ENCODE assay signal across 1 fruit fly cellular context in genomic region chr3L:10337574-10337973, dm6.
A peak's percentile ranks its signal among the peaks of the same experiment; 100 is the strongest.
TF ChIP-seq lines count a peak whose summit lies in the region.

No protein-coding gene starts in this region.

TF ChIP-seq in whole organism, embryonic, 481 proteins besides CTCF, POLR2A, EP300 and RAD21 (continued from another document and continues in another):
- TF ChIP-seq Scr (GFP tag; IDR thresholded peaks at IDR 0.05; lab: Robert Waterston, UW; ENCODE audit: partially characterized antibody), result no peak
- TF ChIP-seq CG17912 (GFP tag; optimal IDR thresholded peaks at IDR 0.05; lab: Kevin White, UChicago), result no peak
- no peak for TF ChIP-seq CG5180 (GFP tag; optimal IDR thresholded peaks at IDR 0.05; lab: Kevin White, UChicago)
- no peak for TF ChIP-seq CG17359 (tag; optimal IDR thresholded peaks at IDR 0.05; lab: Kevin White, UChicago)
- no peak for TF ChIP-seq CG2202 (tag; optimal IDR thresholded peaks at IDR 0.05; lab: Kevin White, UChicago)
- TF ChIP-seq Abd-B (GFP tag; optimal IDR thresholded peaks at IDR 0.05; lab: Kevin White, UChicago), result no peak
- no peak for TF ChIP-seq CG32767 (GFP tag; IDR thresholded peaks at IDR 0.05; lab: Robert Waterston, UW)
- no peak for TF ChIP-seq sna (GFP tag; IDR thresholded peaks at IDR 0.05; lab: Robert Waterston, UW; ENCODE audit: partially characterized antibody)
- peak; percentile 52 for TF ChIP-seq Ssrp (tag; optimal IDR thresholded peaks at IDR 0.05; lab: Kevin White, UChicago)
- TF ChIP-seq CG12299 (tag; optimal IDR thresholded peaks at IDR 0.05; lab: Kevin White, UChicago), result no peak
- no peak for TF ChIP-seq CG2889 (GFP tag; IDR thresholded peaks at IDR 0.05; lab: Robert Waterston, UW)
- TF ChIP-seq cg (GFP tag; optimal IDR thresholded peaks at IDR 0.05; lab: Kevin White, UChicago), result no peak
- TF ChIP-seq CG30020 (tag; optimal IDR thresholded peaks at IDR 0.05; lab: Kevin White, UChicago), result no peak
- no peak for TF ChIP-seq CG9609 (GFP tag; optimal IDR thresholded peaks at IDR 0.05; lab: Kevin White, UChicago)
- TF ChIP-seq CG12769 (tag; optimal IDR thresholded peaks at IDR 0.05; lab: Kevin White, UChicago), result no peak
- TF ChIP-seq CG31365 (tag; optimal IDR thresholded peaks at IDR 0.05; lab: Kevin White, UChicago), result no peak
- TF ChIP-seq CG9932 (GFP tag; IDR thresholded peaks at IDR 0.05; lab: Robert Waterston, UW), result no peak
- no peak for TF ChIP-seq unc-4 (GFP tag; IDR thresholded peaks at IDR 0.05; lab: Robert Waterston, UW; ENCODE audit: partially characterized antibody)
- peak; percentile 7; the same call in 1 of the 2 replicates for TF ChIP-seq vvl (GFP tag; IDR thresholded peaks at IDR 0.05; lab: Robert Waterston, UW)
- peak; percentile 82 for TF ChIP-seq CG17361 (GFP tag; IDR thresholded peaks at IDR 0.05; lab: Robert Waterston, UW)
- peak; percentile 52 for TF ChIP-seq lab (GFP tag; optimal IDR thresholded peaks at IDR 0.05; lab: Kevin White, UChicago)
- TF ChIP-seq Jarid2 (GFP tag; optimal IDR thresholded peaks at IDR 0.05; lab: Kevin White, UChicago), result no peak
- no peak for TF ChIP-seq Pdp1 (GFP tag; optimal IDR thresholded peaks at IDR 0.05; lab: Kevin White, UChicago)
- no peak for TF ChIP-seq eyg (GFP tag; optimal IDR thresholded peaks at IDR 0.05; lab: Kevin White, UChicago)
- TF ChIP-seq Kr (GFP tag; optimal IDR thresholded peaks at IDR 0.05; lab: Kevin White, UChicago), result no peak
- peak; percentile 28 for TF ChIP-seq tap (tag; optimal IDR thresholded peaks at IDR 0.05; lab: Kevin White, UChicago)
- TF ChIP-seq CG8089 (GFP tag; optimal IDR thresholded peaks at IDR 0.05; lab: Kevin White, UChicago), result no peak
- TF ChIP-seq zf30C (GFP tag; optimal IDR thresholded peaks at IDR 0.05; lab: Kevin White, UChicago), result no peak
- TF ChIP-seq Dbx (GFP tag; IDR thresholded peaks at IDR 0.05; lab: Robert Waterston, UW), result no peak
- TF ChIP-seq psq (GFP tag; optimal IDR thresholded peaks at IDR 0.05; lab: Kevin White, UChicago), result no peak
- TF ChIP-seq H15 (GFP tag; IDR thresholded peaks at IDR 0.05; lab: Robert Waterston, UW), result no peak
- peak; percentile 26 for TF ChIP-seq Asciz (GFP tag; optimal IDR thresholded peaks at IDR 0.05; lab: Kevin White, UChicago)
- peak; percentile 69 for TF ChIP-seq dmrt99B (tag; optimal IDR thresholded peaks at IDR 0.05; lab: Kevin White, UChicago)
- no peak for TF ChIP-seq Myb (GFP tag; optimal IDR thresholded peaks at IDR 0.05; lab: Kevin White, UChicago)
- TF ChIP-seq fu2 (GFP tag; optimal IDR thresholded peaks at IDR 0.05; lab: Kevin White, UChicago), result no peak
- TF ChIP-seq unpg (GFP tag; optimal IDR thresholded peaks at IDR 0.05; lab: Kevin White, UChicago), result peak; percentile 39
- TF ChIP-seq CG3281 (GFP tag; optimal IDR thresholded peaks at IDR 0.05; lab: Kevin White, UChicago), result peak; percentile 26
- no peak for TF ChIP-seq Lim3 (GFP tag; IDR thresholded peaks at IDR 0.05; lab: Robert Waterston, UW)
- TF ChIP-seq Six4 (GFP tag; optimal IDR thresholded peaks at IDR 0.05; lab: Kevin White, UChicago), result peak; percentile 5
- no peak for TF ChIP-seq CG17612 (GFP tag; IDR thresholded peaks at IDR 0.05; lab: Robert Waterston, UW)
- TF ChIP-seq ash1 (GFP tag; optimal IDR thresholded peaks at IDR 0.05; lab: Kevin White, UChicago), result no peak
- no peak for TF ChIP-seq dimm (GFP tag; IDR thresholded peaks at IDR 0.05; lab: Robert Waterston, UW)
- no peak for TF ChIP-seq CG1832 (GFP tag; optimal IDR thresholded peaks at IDR 0.05; lab: Kevin White, UChicago)
- TF ChIP-seq Atf-2 (GFP tag; optimal IDR thresholded peaks at IDR 0.05; lab: Kevin White, UChicago), result no peak
- peak; percentile 52 for TF ChIP-seq CG8924 (tag; optimal IDR thresholded peaks at IDR 0.05; lab: Kevin White, UChicago)
- TF ChIP-seq CG1647 (GFP tag; optimal IDR thresholded peaks at IDR 0.05; lab: Kevin White, UChicago), result no peak
- 0 out of 2 replicates have a peak, but pooled peaks have one; percentile 32 for TF ChIP-seq E2f1 (GFP tag; IDR thresholded peaks at IDR 0.05; lab: Robert Waterston, UW)
- no peak for TF ChIP-seq run (tag; optimal IDR thresholded peaks at IDR 0.05; lab: Kevin White, UChicago)
- no peak for TF ChIP-seq sqz (GFP tag; optimal IDR thresholded peaks at IDR 0.05; lab: Kevin White, UChicago)
- TF ChIP-seq Hmr (GFP tag; optimal IDR thresholded peaks at IDR 0.05; lab: Kevin White, UChicago), result no peak
- no peak for TF ChIP-seq sr (GFP tag; IDR thresholded peaks at IDR 0.05; lab: Robert Waterston, UW)
- no peak for TF ChIP-seq al (GFP tag; IDR thresholded peaks at IDR 0.05; lab: Robert Waterston, UW)
- no peak for TF ChIP-seq Hr78 (GFP tag; optimal IDR thresholded peaks at IDR 0.05; lab: Kevin White, UChicago)
- TF ChIP-seq stc (GFP tag; IDR thresholded peaks at IDR 0.05; lab: Robert Waterston, UW), result no peak; the same call in 1 of the 2 replicates
- no peak for TF ChIP-seq hb (GFP tag; IDR thresholded peaks at IDR 0.05; lab: Robert Waterston, UW; ENCODE audit: partially characterized antibody)
- no peak for TF ChIP-seq z (GFP tag; IDR thresholded peaks at IDR 0.05; lab: Robert Waterston, UW)
- TF ChIP-seq Nf-YC (tag; optimal IDR thresholded peaks at IDR 0.05; lab: Kevin White, UChicago), result no peak
- TF ChIP-seq Hand (GFP tag; optimal IDR thresholded peaks at IDR 0.05; lab: Kevin White, UChicago), result no peak
- TF ChIP-seq insv (GFP tag; optimal IDR thresholded peaks at IDR 0.05; lab: Kevin White, UChicago), result no peak
- no peak for TF ChIP-seq CG8478 (optimal IDR thresholded peaks at IDR 0.05; lab: Kevin White, UChicago)
- TF ChIP-seq CG30403 (GFP tag; optimal IDR thresholded peaks at IDR 0.05; lab: Kevin White, UChicago), result peak; percentile 16
- TF ChIP-seq chinmo (GFP tag; IDR thresholded peaks at IDR 0.05; lab: Robert Waterston, UW; ENCODE audit: partially characterized antibody), result no peak
- no peak for TF ChIP-seq CG10321 (GFP tag; IDR thresholded peaks at IDR 0.05; lab: Robert Waterston, UW)
- TF ChIP-seq MBD-R2 (GFP tag; IDR thresholded peaks at IDR 0.05; lab: Robert Waterston, UW), result no peak
- TF ChIP-seq fru (optimal IDR thresholded peaks at IDR 0.05; lab: Kevin White, UChicago), result no peak
- no peak for TF ChIP-seq klu (GFP tag; IDR thresholded peaks at IDR 0.05; lab: Robert Waterston, UW)
- TF ChIP-seq dmrt11E (tag; optimal IDR thresholded peaks at IDR 0.05; lab: Kevin White, UChicago), result peak; percentile 55
- TF ChIP-seq CG7963 (GFP tag; IDR thresholded peaks at IDR 0.05; lab: Robert Waterston, UW; ENCODE audit: partially characterized antibody), result no peak
- TF ChIP-seq hkb (optimal IDR thresholded peaks at IDR 0.05; lab: Kevin White, UChicago), result no peak
- peak; percentile 44 for TF ChIP-seq hkb (GFP tag; IDR thresholded peaks at IDR 0.05; lab: Robert Waterston, UW)
- no peak for TF ChIP-seq Hmx (GFP tag; optimal IDR thresholded peaks at IDR 0.05; lab: Kevin White, UChicago)
- TF ChIP-seq knrl (GFP tag; IDR thresholded peaks at IDR 0.05; lab: Robert Waterston, UW; ENCODE audit: partially characterized antibody), result no peak
- no peak for TF ChIP-seq Mrtf (GFP tag; IDR thresholded peaks at IDR 0.05; lab: Robert Waterston, UW)
- TF ChIP-seq croc (GFP tag; conservative IDR thresholded peaks at IDR 0.05; lab: Robert Waterston, UW), result peak; percentile 26; the same call in 2 of the 3 replicates
- TF ChIP-seq CG11504 (tag; optimal IDR thresholded peaks at IDR 0.05; lab: Kevin White, UChicago), result peak; percentile 74
- no peak for TF ChIP-seq inv (GFP tag; IDR thresholded peaks at IDR 0.05; lab: Robert Waterston, UW; ENCODE audit: partially characterized antibody)
- no peak for TF ChIP-seq CG6654 (GFP tag; optimal IDR thresholded peaks at IDR 0.05; lab: Kevin White, UChicago)
- no peak for TF ChIP-seq ato (GFP tag; IDR thresholded peaks at IDR 0.05; lab: Robert Waterston, UW; ENCODE audit: partially characterized antibody)
- no peak for TF ChIP-seq CrebB (tag; optimal IDR thresholded peaks at IDR 0.05; lab: Kevin White, UChicago)
- no peak for TF ChIP-seq CG31388 (GFP tag; optimal IDR thresholded peaks at IDR 0.05; lab: Kevin White, UChicago)
- TF ChIP-seq CG1233 (GFP tag; optimal IDR thresholded peaks at IDR 0.05; lab: Kevin White, UChicago), result no peak
- TF ChIP-seq CG7357 (GFP tag; IDR thresholded peaks at IDR 0.05; lab: Robert Waterston, UW), result no peak
- no peak for TF ChIP-seq Dfd (GFP tag; optimal IDR thresholded peaks at IDR 0.05; lab: Kevin White, UChicago)
- no peak for TF ChIP-seq grn (GFP tag; optimal IDR thresholded peaks at IDR 0.05; lab: Kevin White, UChicago)
- no peak for TF ChIP-seq CG34376 (GFP tag; optimal IDR thresholded peaks at IDR 0.05; lab: Kevin White, UChicago)
- no peak for TF ChIP-seq Tbp (GFP tag; optimal IDR thresholded peaks at IDR 0.05; lab: Kevin White, UChicago)
- no peak for TF ChIP-seq CkIIα-i1 (GFP tag; IDR thresholded peaks at IDR 0.05; lab: Robert Waterston, UW)
- no peak for TF ChIP-seq CG4424 (GFP tag; optimal IDR thresholded peaks at IDR 0.05; lab: Kevin White, UChicago)
- no peak for TF ChIP-seq wdn (GFP tag; IDR thresholded peaks at IDR 0.05; lab: Robert Waterston, UW)
- no peak for TF ChIP-seq zfh2 (GFP tag; optimal IDR thresholded peaks at IDR 0.05; lab: Kevin White, UChicago)
- no peak for TF ChIP-seq sug (tag; optimal IDR thresholded peaks at IDR 0.05; lab: Kevin White, UChicago)
- TF ChIP-seq CG15073 (GFP tag; optimal IDR thresholded peaks at IDR 0.05; lab: Kevin White, UChicago), result no peak
- peak; percentile 16; the same call in 1 of the 2 replicates for TF ChIP-seq ap (GFP tag; IDR thresholded peaks at IDR 0.05; lab: Robert Waterston, UW)
- no peak for TF ChIP-seq CG18764 (GFP tag; optimal IDR thresholded peaks at IDR 0.05; lab: Kevin White, UChicago)
- no peak for TF ChIP-seq CG9797 (GFP tag; optimal IDR thresholded peaks at IDR 0.05; lab: Kevin White, UChicago)
- TF ChIP-seq MESR4 (GFP tag; optimal IDR thresholded peaks at IDR 0.05; lab: Kevin White, UChicago), result no peak
- TF ChIP-seq CG14860 (GFP tag; IDR thresholded peaks at IDR 0.05; lab: Robert Waterston, UW; ENCODE audit: partially characterized antibody), result no peak
- TF ChIP-seq pnt (GFP tag; optimal IDR thresholded peaks at IDR 0.05; lab: Kevin White, UChicago), result no peak
- no peak for TF ChIP-seq Opbp (GFP tag; IDR thresholded peaks at IDR 0.05; lab: Robert Waterston, UW; ENCODE audit: partially characterized antibody)
- TF ChIP-seq chif (GFP tag; optimal IDR thresholded peaks at IDR 0.05; lab: Kevin White, UChicago), result peak; percentile 32 to 34
- TF ChIP-seq otp (GFP tag; IDR thresholded peaks at IDR 0.05; lab: Robert Waterston, UW), result no peak
- TF ChIP-seq CG2120 (GFP tag; optimal IDR thresholded peaks at IDR 0.05; lab: Kevin White, UChicago), result peak; percentile 6
- TF ChIP-seq NFAT (GFP tag; IDR thresholded peaks at IDR 0.05; lab: Robert Waterston, UW), result no peak
- no peak for TF ChIP-seq CG3995 (GFP tag; optimal IDR thresholded peaks at IDR 0.05; lab: Kevin White, UChicago)
- TF ChIP-seq CG7271 (tag; optimal IDR thresholded peaks at IDR 0.05; lab: Kevin White, UChicago), result no peak
- TF ChIP-seq sima (GFP tag; optimal IDR thresholded peaks at IDR 0.05; lab: Kevin White, UChicago), result no peak
- TF ChIP-seq CG7786 (GFP tag; optimal IDR thresholded peaks at IDR 0.05; lab: Kevin White, UChicago), result no peak
- no peak for TF ChIP-seq CG14965 (GFP tag; optimal IDR thresholded peaks at IDR 0.05; lab: Kevin White, UChicago; ENCODE audit: borderline replicate concordance)
- TF ChIP-seq Dref (GFP tag; IDR thresholded peaks at IDR 0.05; lab: Robert Waterston, UW), result no peak
- TF ChIP-seq toy (GFP tag; IDR thresholded peaks at IDR 0.05; lab: Robert Waterston, UW), result no peak
- no peak for TF ChIP-seq ftz-f1 (GFP tag; optimal IDR thresholded peaks at IDR 0.05; lab: Kevin White, UChicago)
- no peak for TF ChIP-seq Hey (tag; optimal IDR thresholded peaks at IDR 0.05; lab: Kevin White, UChicago)
- TF ChIP-seq CG14050 (GFP tag; IDR thresholded peaks at IDR 0.05; lab: Robert Waterston, UW), result 0 out of 3 replicates have a peak, but pooled peaks have one; percentile 39
- TF ChIP-seq CG14667 (GFP tag; IDR thresholded peaks at IDR 0.05; lab: Robert Waterston, UW), result 0 out of 2 replicates have a peak, but pooled peaks have one; percentile 23
- no peak for TF ChIP-seq CG2199 (GFP tag; IDR thresholded peaks at IDR 0.05; lab: Robert Waterston, UW)
- TF ChIP-seq CG2875 (GFP tag; optimal IDR thresholded peaks at IDR 0.05; lab: Kevin White, UChicago), result no peak
- TF ChIP-seq odd (GFP tag; optimal IDR thresholded peaks at IDR 0.05; lab: Kevin White, UChicago), result peak; percentile 20
- TF ChIP-seq cas (GFP tag; IDR thresholded peaks at IDR 0.05; lab: Robert Waterston, UW), result no peak
- TF ChIP-seq CG17186 (GFP tag; optimal IDR thresholded peaks at IDR 0.05; lab: Kevin White, UChicago), result no peak
- TF ChIP-seq Adf1 (GFP tag; IDR thresholded peaks at IDR 0.05; lab: Robert Waterston, UW), result no peak
- peak; percentile 46 for TF ChIP-seq CG9727 (GFP tag; optimal IDR thresholded peaks at IDR 0.05; lab: Kevin White, UChicago)
- no peak for TF ChIP-seq Nf-YA (GFP tag; IDR thresholded peaks at IDR 0.05; lab: Robert Waterston, UW)
- TF ChIP-seq crc (GFP tag; optimal IDR thresholded peaks at IDR 0.05; lab: Kevin White, UChicago), result no peak
- no peak for TF ChIP-seq lbe (GFP tag; optimal IDR thresholded peaks at IDR 0.05; lab: Kevin White, UChicago)
- TF ChIP-seq disco-r (GFP tag; optimal IDR thresholded peaks at IDR 0.05; lab: Kevin White, UChicago), result no peak
- TF ChIP-seq GATAe (GFP tag; conservative IDR thresholded peaks at IDR 0.05; lab: Robert Waterston, UW), result no peak
- no peak for TF ChIP-seq CG7987 (GFP tag; optimal IDR thresholded peaks at IDR 0.05; lab: Kevin White, UChicago)
- TF ChIP-seq usp (GFP tag; optimal IDR thresholded peaks at IDR 0.05; lab: Kevin White, UChicago), result no peak
- TF ChIP-seq CG15696 (tag; optimal IDR thresholded peaks at IDR 0.05; lab: Kevin White, UChicago), result peak; percentile 46
- peak; percentile 44 for TF ChIP-seq CG13775 (GFP tag; optimal IDR thresholded peaks at IDR 0.05; lab: Kevin White, UChicago)
- no peak for TF ChIP-seq sens-2 (GFP tag; IDR thresholded peaks at IDR 0.05; lab: Robert Waterston, UW)
- no peak for TF ChIP-seq abd-A (tag; optimal IDR thresholded peaks at IDR 0.05; lab: Kevin White, UChicago)
- no peak for TF ChIP-seq CG16779 (GFP tag; IDR thresholded peaks at IDR 0.05; lab: Robert Waterston, UW)
- peak; percentile 44; the same call in 1 of the 3 replicates for TF ChIP-seq tgo (GFP tag; IDR thresholded peaks at IDR 0.05; lab: Robert Waterston, UW)
- TF ChIP-seq Doc3 (GFP tag; IDR thresholded peaks at IDR 0.05; lab: Robert Waterston, UW; ENCODE audit: partially characterized antibody), result no peak
- no peak for TF ChIP-seq da (GFP tag; optimal IDR thresholded peaks at IDR 0.05; lab: Kevin White, UChicago)
- TF ChIP-seq MTF-1 (GFP tag; optimal IDR thresholded peaks at IDR 0.05; lab: Kevin White, UChicago; ENCODE audit: borderline replicate concordance), result no peak
